Worm (Caenorhabditis elegans) whole organism, young adult: ENCODE data around the gene dyf-4.

Experiments used
- B0019.2 ChIP-seq: fragments of 200-800 bp; sonication (Bioruptor generic); conservative IDR thresholded peaks from 2 replicates; pipeline ENCODE4 v1.3.6; 2022; ENCODE audit warnings: missing genetic modification reagents, missing genetic modification characterization, missing compliant biosample characterization
- F23B12.7 ChIP-seq: sonication (generic microtip); optimal IDR thresholded peaks from 2 replicates; lab custom pipeline; 2017; ENCODE audit warnings: missing genetic modification characterization, mild to moderate bottlenecking, missing compliant biosample characterization, antibody characterized with exemption, moderate library complexity; ENCODE audit not compliant: insufficient read depth
- F57A8.1 ChIP-seq: fragments of 200-800 bp; sonication (Bioruptor generic); optimal IDR thresholded peaks from 2 replicates; lab custom pipeline; 2018; ENCODE audit warnings: mild to moderate bottlenecking, missing genetic modification characterization, moderate library complexity, missing compliant biosample characterization
- K11D2.4 ChIP-seq: fragments of 200-800 bp; sonication (Bioruptor generic); IDR thresholded peaks from 2 replicates; pipeline ENCODE4 v1.3.6; 2022; ENCODE audit warnings: missing genetic modification reagents, missing genetic modification characterization, missing compliant biosample characterization
- akir-1 ChIP-seq: fragments of 200-800 bp; sonication (Bioruptor generic); optimal IDR thresholded peaks from 2 replicates; lab custom pipeline; 2018; ENCODE audit warnings: mild to moderate bottlenecking, missing genetic modification characterization, moderate library complexity, missing compliant biosample characterization
- aptf-3 ChIP-seq: fragments of 200-800 bp; sonication (Bioruptor generic); IDR thresholded peaks from 2 replicates; pipeline ENCODE4 v1.3.6; 2022; ENCODE audit warnings: missing genetic modification characterization, missing compliant biosample characterization
- chd-7 ChIP-seq: sonication (generic microtip); optimal IDR thresholded peaks from 2 replicates; lab custom pipeline; 2016; ENCODE audit warnings: mild to moderate bottlenecking, missing genetic modification characterization, moderate library complexity, missing compliant biosample characterization
- hmg-20 ChIP-seq: fragments of 200-800 bp; sonication (Bioruptor generic); IDR thresholded peaks from 2 replicates; pipeline ENCODE4 v1.3.6; 2022; ENCODE audit warnings: missing genetic modification reagents, missing genetic modification characterization, missing compliant biosample characterization
- pha-4 ChIP-seq: fragments of 150-350 bp; sonication (generic microtip); optimal IDR thresholded peaks from 2 replicates; lab custom pipeline; 2014; ENCODE audit warnings: missing biosample characterization, missing genetic modification reagents, missing genetic modification characterization
- repo-1 ChIP-seq: sonication (generic microtip); optimal IDR thresholded peaks from 2 replicates; lab custom pipeline; 2017; ENCODE audit warnings: mild to moderate bottlenecking, missing genetic modification characterization, missing compliant biosample characterization
- sdz-38 ChIP-seq: sonication (generic microtip); optimal IDR thresholded peaks from 2 replicates; lab custom pipeline; 2016; ENCODE audit warnings: missing genotype, missing genetic modification characterization, missing compliant biosample characterization

- TF ChIP-seq F57A8.1 (GFP tag; lab: Kevin White, UChicago) (no peak), K11D2.4 (GFP tag; lab: Robert Waterston, UW) (no peak), F23B12.7 (no peak), akir-1 (GFP tag; lab: Kevin White, UChicago) (no peak), pha-4 (no peak), aptf-3 (GFP tag; lab: Robert Waterston, UW) (no peak), B0019.2 (GFP tag; lab: Robert Waterston, UW) (no peak), sdz-38 (tag; lab: Kevin White, UChicago) (no peak), chd-7 (tag; lab: Kevin White, UChicago) (no peak), repo-1 (tag; lab: Kevin White, UChicago) (no peak), hmg-20 (no peak)
Observed at ce11 chrV:12534941-12535340, 9.4 kb upstream of the dyf-4 start.
